Fruit fly (Drosophila melanogaster): ENCODE results near the gene CG44532.

- no peak for TF ChIP-seq toe (GFP tag; optimal IDR thresholded peaks at IDR 0.05)
- TF ChIP-seq Crg-1 (GFP tag; optimal IDR thresholded peaks at IDR 0.05), result peak; percentile 52
- TF ChIP-seq CG33017 (tag; optimal IDR thresholded peaks at IDR 0.05), result no peak
- no peak for TF ChIP-seq Hr96 (GFP tag; optimal IDR thresholded peaks at IDR 0.05)
- TF ChIP-seq CG7101 (tag; optimal IDR thresholded peaks at IDR 0.05), result peak; percentile 38
- TF ChIP-seq CG11617 (GFP tag; optimal IDR thresholded peaks at IDR 0.05), result peak; percentile 61
- no peak for TF ChIP-seq cnc (optimal IDR thresholded peaks at IDR 0.05)
- TF ChIP-seq CG14711 (tag; optimal IDR thresholded peaks at IDR 0.05), result peak; percentile 50
- TF ChIP-seq Clk (GFP tag; optimal IDR thresholded peaks at IDR 0.05), result no peak
These were observed 9.7 kb upstream of the CG44532 start for dm6 chrX:9152127-9152598.

All from whole organism, adult.